Worm (Caenorhabditis elegans) whole organism, L3 larva: ENCODE data around the gene tbcc-1.

Experiments
- aly-2 ChIP-seq: fragments of 150-350 bp; optimal IDR thresholded peaks from 2 replicates; lab custom pipeline; 2014; ENCODE audit warnings: missing biosample characterization, missing genetic modification characterization
- elt-2 ChIP-seq: sonication (generic microtip); optimal IDR thresholded peaks from 2 replicates; lab custom pipeline; 2016; ENCODE audit warnings: missing genetic modification reagents, mild to moderate bottlenecking, missing genetic modification characterization, missing compliant biosample characterization
- nhr-11 ChIP-seq: fragments of 150-350 bp; optimal IDR thresholded peaks from 2 replicates; lab custom pipeline; 2014; ENCODE audit warnings: missing biosample characterization, missing genetic modification characterization
- nhr-237 ChIP-seq: fragments of 150-350 bp; optimal IDR thresholded peaks from 2 replicates; lab custom pipeline; 2014; ENCODE audit warnings: missing biosample characterization, missing genetic modification characterization
- skn-1 ChIP-seq: fragments of 150-350 bp; optimal IDR thresholded peaks from 2 replicates; lab custom pipeline; 2014; ENCODE audit warnings: missing biosample characterization, missing genetic modification characterization

DNA sequence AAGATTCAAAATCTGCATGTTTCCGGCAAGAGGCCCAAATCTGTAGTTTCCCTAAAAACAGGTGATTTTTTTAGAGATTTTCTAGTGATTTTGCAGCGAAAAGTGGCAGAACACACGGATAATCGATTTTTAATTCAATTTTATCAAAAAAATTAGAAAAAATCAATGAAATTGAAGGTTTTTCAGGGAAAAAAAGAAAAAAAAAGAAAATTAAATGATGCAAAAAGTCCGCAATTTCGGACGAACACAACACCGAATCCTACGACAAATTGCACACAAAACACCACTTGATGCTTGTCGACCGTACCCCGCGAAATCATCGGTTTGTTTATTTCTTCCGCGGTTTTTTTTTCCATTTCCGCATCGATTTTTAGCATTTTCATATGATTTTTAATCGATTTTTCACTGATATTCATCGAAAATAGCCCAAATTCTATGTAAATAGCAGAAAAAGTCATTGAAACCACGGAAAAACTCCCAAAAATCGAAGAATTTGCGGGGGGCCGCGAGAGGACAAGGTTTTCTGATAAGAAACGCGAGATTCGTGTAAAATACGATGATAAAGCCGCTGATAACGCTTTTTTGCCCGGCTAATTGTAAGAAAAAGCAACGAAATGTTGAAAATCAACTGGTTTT lies 26.8 kb downstream of the tbcc-1 start, which contains the start of gene tufm-1:
- no peak for TF ChIP-seq aly-2 (tag; lab: Kevin White, UChicago)
- TF ChIP-seq skn-1 (tag; lab: Kevin White, UChicago), result peak; percentile 23
- no peak for TF ChIP-seq nhr-11 (tag; lab: Kevin White, UChicago)
- no peak for TF ChIP-seq nhr-237 (tag; lab: Kevin White, UChicago)
- peak; percentile 48 for TF ChIP-seq elt-2 (tag; lab: Kevin White, UChicago)
